Worm (Caenorhabditis elegans): ENCODE measurements around the gene F27D9.13.
A peak's percentile ranks its signal among the peaks of the same experiment; 100 is the strongest.

F27D9.13 gene

ce11 chrX:7681965-7682946, 15.0 kb upstream of the F27D9.13 start, which contains the start of gene unc-18:
Gene unc-18 (plus strand): TSS chrX:7682896.
- TF ChIP-seq madf-5 (GFP tag; IDR thresholded peaks at IDR 0.05) (no peak), ceh-20 (GFP tag; IDR thresholded peaks at IDR 0.05) (no peak), pha-4 (GFP tag; IDR thresholded peaks at IDR 0.05) (no peak), pha-4 (tag; optimal IDR thresholded peaks at IDR 0.05) (no peak), unc-62 (GFP tag; optimal IDR thresholded peaks at IDR 0.05 in 1 of 2) (peak in 1 of 2 experiments; percentile 99), unc-62 (tag; optimal IDR thresholded peaks at IDR 0.05) (no peak), ceh-32 (tag; optimal IDR thresholded peaks at IDR 0.05; ENCODE audit: poor library complexity) (no peak), nhr-77 (tag; optimal IDR thresholded peaks at IDR 0.05) (no peak), Y75B8A.6 (GFP tag; IDR thresholded peaks at IDR 0.05) (no peak), lim-7 (GFP tag; IDR thresholded peaks at IDR 0.05) (no peak), hlh-30 (tag; optimal IDR thresholded peaks at IDR 0.05; ENCODE audit: insufficient read depth) (peak; percentile 65), unc-39 (tag; optimal IDR thresholded peaks at IDR 0.05) (no peak), lin-13 (GFP tag; optimal IDR thresholded peaks at IDR 0.05) (no peak), tra-1 (GFP tag; IDR thresholded peaks at IDR 0.05) (no peak), ama-1 (optimal IDR thresholded peaks at IDR 0.05) (no peak), pqm-1 (tag; optimal IDR thresholded peaks at IDR 0.05) (no peak), daf-16 (GFP tag; optimal IDR thresholded peaks at IDR 0.05) (no peak), daf-16 (tag; optimal IDR thresholded peaks at IDR 0.05) (peak; percentile 82), hmg-1.1 (GFP tag; IDR thresholded peaks at IDR 0.05) (peak; percentile 23; the same call in 1 of the 2 replicates), nhr-25 (tag; optimal IDR thresholded peaks at IDR 0.05; ENCODE audit: borderline replicate concordance, insufficient read depth) (no peak), ZK337.2 (GFP tag; IDR thresholded peaks at IDR 0.05) (no peak), duxl-1 (tag; optimal IDR thresholded peaks at IDR 0.05; ENCODE audit: poor library complexity) (no peak), ceh-82 (tag; optimal IDR thresholded peaks at IDR 0.05) (no peak), zip-2 (tag; optimal IDR thresholded peaks at IDR 0.05) (no peak), php-3 (GFP tag; IDR thresholded peaks at IDR 0.05) (no peak), sdz-12 (GFP tag; optimal IDR thresholded peaks at IDR 0.05) (no peak), daf-12 (tag; optimal IDR thresholded peaks at IDR 0.05) (no peak), dmd-9 (GFP tag; IDR thresholded peaks at IDR 0.05) (no peak), lsy-2 (tag; optimal IDR thresholded peaks at IDR 0.05) (peak in 1 of 2 experiments; percentile 34), mdt-29 (GFP tag; IDR thresholded peaks at IDR 0.05) (no peak), nhr-76 (tag; optimal IDR thresholded peaks at IDR 0.05) (no peak), F26F4.8 (GFP tag; conservative IDR thresholded peaks at IDR 0.05) (no peak), F49E8.2 (tag; optimal IDR thresholded peaks at IDR 0.05; ENCODE audit: borderline replicate concordance) (no peak), lin-29 (GFP tag; IDR thresholded peaks at IDR 0.05) (no peak), zfp-3 (GFP tag; conservative IDR thresholded peaks at IDR 0.05) (no peak), set-16 (GFP tag; IDR thresholded peaks at IDR 0.05) (no peak), T26A8.4 (GFP tag; IDR thresholded peaks at IDR 0.05) (no peak), spr-3 (GFP tag; optimal IDR thresholded peaks at IDR 0.05) (no peak), nhr-10 (tag; optimal IDR thresholded peaks at IDR 0.05) (no peak), nhr-6 (tag; optimal IDR thresholded peaks at IDR 0.05) (no peak), dpl-1 (GFP tag; optimal IDR thresholded peaks at IDR 0.05) (no peak), R02D3.7 (tag; optimal IDR thresholded peaks at IDR 0.05) (no peak), unc-130 (GFP tag; optimal IDR thresholded peaks at IDR 0.05) (no peak), F37D6.2 (tag; optimal IDR thresholded peaks at IDR 0.05) (peak; percentile 54), zfp-2 (tag; optimal IDR thresholded peaks at IDR 0.05) (no peak), cey-2 (tag; optimal IDR thresholded peaks at IDR 0.05; ENCODE audit: borderline replicate concordance, insufficient read depth) (no peak), nhr-237 (tag; optimal IDR thresholded peaks at IDR 0.05) (no peak), aly-2 (tag; optimal IDR thresholded peaks at IDR 0.05) (no peak), F44E2.7 (GFP tag; IDR thresholded peaks at IDR 0.05) (no peak), mes-2 (tag; optimal IDR thresholded peaks at IDR 0.05; ENCODE audit: poor library complexity, severe bottlenecking) (peak; percentile 57)

Measured in whole organism, L4 larva.